Fruit fly (Drosophila melanogaster) whole organism, embryonic: ENCODE data around the gene Tollo.
A peak's percentile ranks its signal among the peaks of the same experiment; 100 is the strongest.

Source experiments
- Ada2b ChIP-seq: fragments of 200-800 bp; sonication (Bioruptor generic); IDR thresholded peaks from 2 replicates; pipeline ENCODE4 v1.3.6; 2022; ENCODE audit warnings: missing biosample characterization, missing genetic modification characterization
- Antp ChIP-seq: fragments of 200-800 bp; sonication (Bioruptor generic); optimal IDR thresholded peaks from 3 replicates; lab custom pipeline; 2016; ENCODE audit warnings: missing biosample characterization, missing genetic modification characterization
- Atf3 ChIP-seq: fragments of 200-800 bp; sonication (Bioruptor generic); optimal IDR thresholded peaks from 3 replicates; lab custom pipeline; 2016; ENCODE audit warnings: missing biosample characterization, missing genetic modification characterization
- B-H1 ChIP-seq: fragments of 200-800 bp; sonication (Bioruptor generic); IDR thresholded peaks from 3 replicates; pipeline ENCODE4 v1.3.6; 2022; ENCODE audit warnings: missing biosample characterization, missing genetic modification characterization
- Blimp-1 ChIP-seq: fragments of 200-800 bp; sonication (Bioruptor generic); optimal IDR thresholded peaks from 3 replicates; lab custom pipeline; 2018; ENCODE audit warnings: missing biosample characterization, missing genetic modification characterization, mild to moderate bottlenecking, moderate library complexity, missing genetic modification reagents
- C15 ChIP-seq: fragments of 200-800 bp; sonication (Bioruptor generic); IDR thresholded peaks from 3 replicates; pipeline ENCODE4 v1.3.6; 2022; ENCODE audit warnings: missing biosample characterization, missing genetic modification characterization
- CG11723 ChIP-seq: fragments of 200-800 bp; sonication (Bioruptor generic); optimal IDR thresholded peaks from 2 replicates; lab custom pipeline; 2017; ENCODE audit warnings: missing biosample characterization, mild to moderate bottlenecking, missing genetic modification characterization
- CG12071 ChIP-seq: fragments of 200-800 bp; sonication (Bioruptor generic); optimal IDR thresholded peaks from 3 replicates; lab custom pipeline; 2018; ENCODE audit warnings: missing biosample characterization, mild to moderate bottlenecking, missing genetic modification characterization
- CG12942 ChIP-seq: fragments of 200-800 bp; sonication (Bioruptor generic); optimal IDR thresholded peaks from 3 replicates; lab custom pipeline; 2016; ENCODE audit warnings: missing biosample characterization, missing genetic modification characterization
- CG1529 ChIP-seq: fragments of 200-800 bp; sonication (Bioruptor generic); optimal IDR thresholded peaks from 3 replicates; lab custom pipeline; 2018; ENCODE audit warnings: missing biosample characterization, missing genetic modification characterization
- CG15696 ChIP-seq: fragments of 200-800 bp; sonication (Bioruptor generic); optimal IDR thresholded peaks from 2 replicates; lab custom pipeline; 2019; ENCODE audit warnings: missing biosample characterization, mild to moderate bottlenecking, missing genetic modification characterization, moderate library complexity
- CG16779 ChIP-seq: fragments of 200-800 bp; sonication (Bioruptor generic); IDR thresholded peaks from 2 replicates; pipeline ENCODE4 v1.3.6; 2022; ENCODE audit warnings: missing biosample characterization, missing genetic modification characterization
- CG16815 ChIP-seq: fragments of 200-800 bp; sonication (Bioruptor generic); optimal IDR thresholded peaks from 3 replicates; lab custom pipeline; 2017; ENCODE audit warnings: missing biosample characterization, mild to moderate bottlenecking, missing genetic modification characterization
- CG16863 ChIP-seq: fragments of 200-800 bp; sonication (Bioruptor generic); optimal IDR thresholded peaks from 3 replicates; lab custom pipeline; 2016; ENCODE audit warnings: missing biosample characterization, missing genetic modification characterization
- CG17612 ChIP-seq: fragments of 200-800 bp; sonication (Bioruptor generic); IDR thresholded peaks from 2 replicates; pipeline ENCODE4 v1.3.6; 2022; ENCODE audit warnings: missing biosample characterization, missing genetic modification characterization
- CG18476 ChIP-seq: fragments of 200-800 bp; sonication (Bioruptor generic); optimal IDR thresholded peaks from 2 replicates; lab custom pipeline; 2016; ENCODE audit warnings: missing biosample characterization, mild to moderate bottlenecking, missing genetic modification characterization
- CG18599 ChIP-seq: fragments of 200-800 bp; sonication (Bioruptor generic); optimal IDR thresholded peaks from 3 replicates; lab custom pipeline; 2017; ENCODE audit warnings: missing biosample characterization, missing genetic modification characterization, mild to moderate bottlenecking, moderate library complexity, missing genetic modification reagents
- CG18764 ChIP-seq: fragments of 200-800 bp; sonication (Bioruptor generic); optimal IDR thresholded peaks from 3 replicates; lab custom pipeline; 2016; ENCODE audit warnings: missing biosample characterization, missing genetic modification characterization
- CG2120 ChIP-seq: fragments of 200-800 bp; sonication (Bioruptor generic); optimal IDR thresholded peaks from 3 replicates; lab custom pipeline; 2016; ENCODE audit warnings: missing biosample characterization, missing genetic modification characterization
- CG2678 ChIP-seq: fragments of 200-800 bp; sonication (Bioruptor generic); optimal IDR thresholded peaks from 3 replicates; lab custom pipeline; 2019; ENCODE audit warnings: missing biosample characterization, mild to moderate bottlenecking, missing genetic modification characterization, moderate library complexity
- CG30020 ChIP-seq: fragments of 200-800 bp; optimal IDR thresholded peaks from 2 replicates; lab custom pipeline; 2019; ENCODE audit warnings: missing biosample characterization, mild to moderate bottlenecking, missing genetic modification characterization, moderate library complexity
- CG3163 ChIP-seq: fragments of 200-800 bp; sonication (Bioruptor generic); optimal IDR thresholded peaks from 3 replicates; lab custom pipeline; 2016; ENCODE audit warnings: missing biosample characterization, missing genetic modification characterization
- CG32532 ChIP-seq: fragments of 200-800 bp; sonication (Bioruptor generic); IDR thresholded peaks from 2 replicates; pipeline ENCODE4 v1.3.6; 2022; ENCODE audit warnings: missing biosample characterization, missing genetic modification characterization
- CG7372 ChIP-seq: fragments of 200-800 bp; sonication (Bioruptor generic); IDR thresholded peaks from 2 replicates; pipeline ENCODE4 v1.3.6; 2022; ENCODE audit warnings: missing biosample characterization, missing genetic modification characterization
- Dref ChIP-seq: fragments of 200-800 bp; sonication (Bioruptor generic); IDR thresholded peaks from 2 replicates; pipeline ENCODE4 v1.3.6; 2022; ENCODE audit warnings: missing biosample characterization, missing genetic modification characterization
- E2f1 ChIP-seq: fragments of 200-800 bp; sonication (Bioruptor generic); IDR thresholded peaks from 2 replicates; pipeline ENCODE4 v1.3.6; 2022; ENCODE audit warnings: missing biosample characterization, missing genetic modification characterization
- H15 ChIP-seq: fragments of 200-800 bp; sonication (Bioruptor generic); IDR thresholded peaks from 3 replicates; pipeline ENCODE4 v1.3.6; 2022; ENCODE audit warnings: missing biosample characterization, missing genetic modification characterization
- Mad ChIP-seq: fragments of 200-800 bp; sonication (Bioruptor generic); optimal IDR thresholded peaks from 2 replicates; lab custom pipeline; 2016; ENCODE audit warnings: missing biosample characterization, missing genetic modification characterization
- NFAT ChIP-seq: fragments of 200-800 bp; sonication (Bioruptor generic); IDR thresholded peaks from 2 replicates; pipeline ENCODE4 v1.3.6; 2022; ENCODE audit warnings: missing biosample characterization, missing genetic modification characterization
- Poxn ChIP-seq: fragments of 200-800 bp; sonication (Bioruptor generic); IDR thresholded peaks from 2 replicates; pipeline ENCODE4 v1.3.6; 2022; ENCODE audit warnings: missing biosample characterization, missing genetic modification characterization
- Rfx ChIP-seq: fragments of 200-800 bp; sonication (Bioruptor generic); IDR thresholded peaks from 2 replicates; pipeline ENCODE4 v1.3.6; 2022; ENCODE audit warnings: missing biosample characterization, missing genetic modification characterization
- Usf ChIP-seq: fragments of 200-800 bp; sonication (Bioruptor generic); optimal IDR thresholded peaks from 2 replicates; lab custom pipeline; 2017; ENCODE audit warnings: missing genotype, missing biosample characterization, missing genetic modification characterization
- ab ChIP-seq: fragments of 200-800 bp; sonication (Bioruptor generic); optimal IDR thresholded peaks from 2 replicates; lab custom pipeline; 2016; ENCODE audit warnings: missing biosample characterization, missing genetic modification characterization
- ato ChIP-seq: fragments of 200-800 bp; sonication (Bioruptor generic); IDR thresholded peaks from 2 replicates; pipeline ENCODE4 v1.3.6; 2022; ENCODE audit warnings: missing biosample characterization, missing genetic modification characterization; ENCODE audit not compliant: partially characterized antibody
- btn ChIP-seq: fragments of 200-800 bp; sonication (Bioruptor generic); optimal IDR thresholded peaks from 2 replicates; lab custom pipeline; 2016; ENCODE audit warnings: missing biosample characterization, missing genetic modification characterization
- crol ChIP-seq: fragments of 200-800 bp; sonication (Bioruptor generic); IDR thresholded peaks from 2 replicates; pipeline ENCODE4 v1.3.6; 2022; ENCODE audit warnings: missing biosample characterization, missing genetic modification characterization
- eyg ChIP-seq: fragments of 200-800 bp; sonication (Bioruptor generic); optimal IDR thresholded peaks from 3 replicates; lab custom pipeline; 2016; ENCODE audit warnings: missing biosample characterization, missing genetic modification characterization
- gro ChIP-seq: fragments of 200-800 bp; sonication (Bioruptor generic); optimal IDR thresholded peaks from 2 replicates; lab custom pipeline; 2016; ENCODE audit warnings: missing biosample characterization, missing genetic modification characterization
- gt ChIP-seq: fragments of 200-800 bp; sonication (Bioruptor generic); IDR thresholded peaks from 2 replicates; pipeline ENCODE4 v1.3.6; 2022; ENCODE audit warnings: missing biosample characterization, missing genetic modification characterization
- hb ChIP-seq: fragments of 200-800 bp; sonication (Bioruptor generic); IDR thresholded peaks from 3 replicates; pipeline ENCODE4 v1.3.6; 2022; ENCODE audit warnings: missing biosample characterization, missing genetic modification characterization; ENCODE audit not compliant: partially characterized antibody
- ind ChIP-seq: fragments of 200-800 bp; sonication (Bioruptor generic); optimal IDR thresholded peaks from 3 replicates; lab custom pipeline; 2016; ENCODE audit warnings: missing biosample characterization, missing genetic modification characterization
- klu ChIP-seq: fragments of 200-800 bp; sonication (Bioruptor generic); IDR thresholded peaks from 2 replicates; pipeline ENCODE4 v1.3.6; 2022; ENCODE audit warnings: missing biosample characterization, missing genetic modification characterization
- kni ChIP-seq: fragments of 200-800 bp; sonication (Bioruptor generic); optimal IDR thresholded peaks from 3 replicates; lab custom pipeline; 2017; ENCODE audit warnings: mild to moderate bottlenecking, missing biosample characterization, missing genetic modification reagents, missing genetic modification characterization
- lab ChIP-seq: fragments of 200-800 bp; sonication (Bioruptor generic); optimal IDR thresholded peaks from 3 replicates; lab custom pipeline; 2017; ENCODE audit warnings: missing biosample characterization, missing genetic modification characterization, mild to moderate bottlenecking, moderate library complexity, missing genetic modification reagents
- lola ChIP-seq, 3 experiments: fragments of >200 bp in 2 of 3; fragments of 200-800 bp in 1 of 3; sonication (Bioruptor generic) in 1 of 3; optimal IDR thresholded peaks; 2 replicates each; lab custom pipeline; 2017 to 2019; ENCODE audit warnings: missing biosample characterization in 3 of 3, missing genetic modification characterization in 3 of 3, mild to moderate bottlenecking in 1 of 3, moderate library complexity in 1 of 3
- nerfin-1 ChIP-seq: fragments of 200-800 bp; sonication (Bioruptor generic); optimal IDR thresholded peaks from 3 replicates; lab custom pipeline; 2019; ENCODE audit warnings: missing biosample characterization, mild to moderate bottlenecking, missing genetic modification characterization, moderate library complexity
- org-1 ChIP-seq: fragments of 200-800 bp; sonication (Bioruptor generic); optimal IDR thresholded peaks from 2 replicates; lab custom pipeline; 2017; ENCODE audit warnings: missing biosample characterization, missing genetic modification characterization
- pan ChIP-seq, 4 experiments: fragments of >200 bp in 3 of 4; fragments of 200-800 bp in 1 of 4; sonication (Bioruptor generic) in 1 of 4; optimal IDR thresholded peaks in 3 of 4; IDR thresholded peaks in 1 of 4; 2 replicates each; pipeline versions ENCODE4 v1.3.6 to Lab custom; 2017 to 2022; ENCODE audit warnings: missing biosample characterization in 2 of 4, missing genetic modification characterization in 2 of 4, mixed read lengths in 1 of 4
- pnt ChIP-seq: fragments of 200-800 bp; sonication (Bioruptor generic); optimal IDR thresholded peaks from 3 replicates; lab custom pipeline; 2016; ENCODE audit warnings: missing biosample characterization, missing genetic modification characterization
- ttk ChIP-seq: fragments of 200-800 bp; sonication (Bioruptor generic); IDR thresholded peaks from 2 replicates; pipeline ENCODE4 v2.1.2; 2022; ENCODE audit warnings: missing biosample characterization, missing genetic modification characterization
- yki ChIP-seq: fragments of >200 bp; optimal IDR thresholded peaks from 3 replicates; lab custom pipeline; 2018

Tollo gene

dm6 chr3L:15208695-15209450, 26.5 kb upstream of the Tollo start (continued):
- TF ChIP-seq gt (GFP tag; lab: Robert Waterston, UW) (no peak), CG18599 (no peak), crol (GFP tag; lab: Robert Waterston, UW) (no peak), lab (GFP tag; lab: Kevin White, UChicago) (peak; percentile 6), C15 (GFP tag; lab: Robert Waterston, UW) (no peak), pan (optimal IDR thresholded peaks at IDR 0.05; lab: Kevin White, UChicago) (no peak), pan (GFP tag; optimal IDR thresholded peaks at IDR 0.05 in 1 of 2, IDR thresholded peaks at IDR 0.05 in 1 of 2) (no peak), Poxn (GFP tag; lab: Robert Waterston, UW) (no peak), Blimp-1 (GFP tag; lab: Kevin White, UChicago) (peak; percentile 39), B-H1 (no peak), ab (no peak), CG2678 (tag; lab: Kevin White, UChicago) (peak; percentile 9), yki (no peak), CG3163 (GFP tag; lab: Kevin White, UChicago) (no peak), CG12071 (no peak), CG18476 (GFP tag; lab: Kevin White, UChicago) (no peak), eyg (GFP tag; lab: Kevin White, UChicago) (no peak), pnt (GFP tag; lab: Kevin White, UChicago) (no peak), CG18764 (GFP tag; lab: Kevin White, UChicago) (no peak), klu (GFP tag; lab: Robert Waterston, UW) (no peak), Mad (GFP tag; lab: Kevin White, UChicago) (no peak), gro (no peak), hb (GFP tag; lab: Robert Waterston, UW) (no peak), CG1529 (GFP tag; lab: Kevin White, UChicago) (no peak), ind (GFP tag; lab: Kevin White, UChicago) (no peak), CG15696 (tag; lab: Kevin White, UChicago) (no peak), CG30020 (tag; lab: Kevin White, UChicago) (no peak), H15 (GFP tag; lab: Robert Waterston, UW) (no peak), CG32532 (no peak), CG17612 (GFP tag; lab: Robert Waterston, UW) (no peak), Dref (GFP tag; lab: Robert Waterston, UW) (no peak), Rfx (no peak), Antp (GFP tag; lab: Kevin White, UChicago) (no peak), CG7372 (no peak), Ada2b (GFP tag; lab: Robert Waterston, UW) (no peak), E2f1 (GFP tag; lab: Robert Waterston, UW) (no peak), CG16863 (GFP tag; lab: Kevin White, UChicago) (no peak), nerfin-1 (tag; lab: Kevin White, UChicago) (no peak), Usf (GFP tag; lab: Kevin White, UChicago) (no peak), CG12942 (GFP tag; lab: Kevin White, UChicago) (no peak), ttk (no peak), NFAT (no peak), Atf3 (GFP tag; lab: Kevin White, UChicago) (no peak), CG2120 (no peak), ato (no peak), CG11723 (GFP tag; lab: Kevin White, UChicago) (no peak), btn (GFP tag; lab: Kevin White, UChicago) (no peak), lola (GFP tag; optimal IDR thresholded peaks at IDR 0.05; lab: Kevin White, UChicago) (peak in 1 of 3 experiments; percentile 28), kni (GFP tag; lab: Kevin White, UChicago) (no peak), CG16815 (no peak), CG16779 (GFP tag; lab: Robert Waterston, UW) (no peak), org-1 (GFP tag; lab: Kevin White, UChicago) (no peak)
